Worm (Caenorhabditis elegans) whole organism, late embryonic: ENCODE data around the gene syg-2.

Source experiments
- C08G9.2 ChIP-seq: sonication (generic microtip); optimal IDR thresholded peaks from 2 replicates; lab custom pipeline; 2016; ENCODE audit warnings: mild to moderate bottlenecking, missing genetic modification characterization, moderate library complexity, missing compliant biosample characterization
- C38D4.7 ChIP-seq: fragments of 200-800 bp; sonication (Bioruptor generic); optimal IDR thresholded peaks from 2 replicates; lab custom pipeline; 2018; ENCODE audit warnings: mild to moderate bottlenecking, missing genetic modification characterization, moderate library complexity, missing compliant biosample characterization
- K02D7.2 ChIP-seq: sonication (generic microtip); optimal IDR thresholded peaks from 2 replicates; lab custom pipeline; 2017; ENCODE audit warnings: mild to moderate bottlenecking, missing genetic modification characterization, missing compliant biosample characterization
- K09A11.1 ChIP-seq: sonication (generic microtip); optimal IDR thresholded peaks from 2 replicates; lab custom pipeline; 2017; ENCODE audit warnings: antibody characterized with exemption, mild to moderate bottlenecking, missing genetic modification characterization, missing compliant biosample characterization; ENCODE audit not compliant: insufficient read depth
- T23F11.4 ChIP-seq: fragments of 200-800 bp; sonication (Bioruptor generic); optimal IDR thresholded peaks from 2 replicates; lab custom pipeline; 2018; ENCODE audit warnings: mild to moderate bottlenecking, missing genetic modification characterization, missing compliant biosample characterization
- Y22D7AL.16 ChIP-seq: sonication (generic microtip); optimal IDR thresholded peaks from 2 replicates; lab custom pipeline; 2016; ENCODE audit warnings: missing genetic modification characterization, missing compliant biosample characterization
- ama-1 ChIP-seq: fragments of 150-350 bp; optimal IDR thresholded peaks from 2 replicates; lab custom pipeline; 2014
- ceh-18 ChIP-seq: sonication (generic microtip); optimal IDR thresholded peaks from 2 replicates; lab custom pipeline; 2016; ENCODE audit warnings: missing genetic modification characterization, missing compliant biosample characterization
- ceh-22 ChIP-seq: sonication (generic microtip); optimal IDR thresholded peaks from 2 replicates; lab custom pipeline; 2017; ENCODE audit warnings: missing biosample characterization, missing genetic modification characterization
- ceh-31 ChIP-seq: sonication (generic microtip); optimal IDR thresholded peaks from 2 replicates; lab custom pipeline; 2016; ENCODE audit warnings: missing genetic modification characterization, missing compliant biosample characterization
- ceh-6 ChIP-seq: fragments of 200-800 bp; sonication (Bioruptor generic); optimal IDR thresholded peaks from 2 replicates; lab custom pipeline; 2018; ENCODE audit warnings: mild to moderate bottlenecking, missing genetic modification characterization, missing compliant biosample characterization
- dmd-4 ChIP-seq: sonication (generic microtip); optimal IDR thresholded peaks from 2 replicates; lab custom pipeline; 2016; ENCODE audit warnings: borderline replicate concordance, missing genetic modification characterization, missing compliant biosample characterization
- elt-4 ChIP-seq: sonication (generic microtip); optimal IDR thresholded peaks from 2 replicates; lab custom pipeline; 2016; ENCODE audit warnings: missing genetic modification characterization, missing compliant biosample characterization
- eyg-1 ChIP-seq: sonication (generic microtip); optimal IDR thresholded peaks from 2 replicates; lab custom pipeline; 2016; ENCODE audit warnings: missing genotype, missing genetic modification characterization, missing compliant biosample characterization
- gmeb-2 ChIP-seq: sonication (generic microtip); optimal IDR thresholded peaks from 2 replicates; lab custom pipeline; 2016; ENCODE audit warnings: missing genetic modification characterization, inconsistent platforms, missing compliant biosample characterization
- hlh-13 ChIP-seq: fragments of 200-800 bp; sonication (Bioruptor generic); optimal IDR thresholded peaks from 2 replicates; lab custom pipeline; 2018; ENCODE audit warnings: mild to moderate bottlenecking, missing genetic modification characterization, missing compliant biosample characterization
- hlh-30 ChIP-seq: sonication (generic microtip); optimal IDR thresholded peaks from 2 replicates; lab custom pipeline; 2017; ENCODE audit warnings: antibody characterized with exemption, missing genetic modification characterization, missing compliant biosample characterization; ENCODE audit not compliant: insufficient read depth
- hlh-6 ChIP-seq: sonication (generic microtip); optimal IDR thresholded peaks from 2 replicates; lab custom pipeline; 2016; ENCODE audit warnings: missing genotype, missing genetic modification characterization, missing compliant biosample characterization
- hlh-8 ChIP-seq: sonication (generic microtip); optimal IDR thresholded peaks from 2 replicates; lab custom pipeline; 2016; ENCODE audit warnings: missing genotype, missing genetic modification characterization, missing compliant biosample characterization
- lim-6 ChIP-seq: sonication (generic microtip); optimal IDR thresholded peaks from 2 replicates; lab custom pipeline; 2016; ENCODE audit warnings: missing genetic modification characterization, missing compliant biosample characterization
- lin-11 ChIP-seq: fragments of 200-800 bp; sonication (Bioruptor generic); optimal IDR thresholded peaks from 2 replicates; lab custom pipeline; 2018; ENCODE audit warnings: mild to moderate bottlenecking, missing genetic modification characterization, missing compliant biosample characterization
- madf-2 ChIP-seq: sonication (generic microtip); optimal IDR thresholded peaks from 2 replicates; lab custom pipeline; 2017; ENCODE audit warnings: missing genetic modification characterization, missing compliant biosample characterization
- nfya-1 ChIP-seq: sonication (generic microtip); optimal IDR thresholded peaks from 2 replicates; lab custom pipeline; 2017; ENCODE audit warnings: missing genetic modification characterization, mild to moderate bottlenecking, missing compliant biosample characterization, antibody characterized with exemption, moderate library complexity
- pag-3 ChIP-seq: sonication (generic microtip); optimal IDR thresholded peaks from 2 replicates; lab custom pipeline; 2016; ENCODE audit warnings: missing compliant biosample characterization, missing genetic modification characterization, borderline replicate concordance
- ref-2 ChIP-seq: sonication (generic microtip); optimal IDR thresholded peaks from 2 replicates; lab custom pipeline; 2016; ENCODE audit warnings: missing genetic modification characterization, missing compliant biosample characterization
- rnt-1 ChIP-seq: sonication (generic microtip); optimal IDR thresholded peaks from 2 replicates; lab custom pipeline; 2016; ENCODE audit warnings: missing genetic modification characterization, missing compliant biosample characterization
- sdc-2 ChIP-seq: sonication (generic microtip); optimal IDR thresholded peaks from 2 replicates; lab custom pipeline; 2016; ENCODE audit warnings: missing genotype, missing genetic modification characterization, missing compliant biosample characterization
- sox-2 ChIP-seq: fragments of 200-800 bp; sonication (Bioruptor generic); IDR thresholded peaks from 2 replicates; pipeline ENCODE4 v1.3.6; 2022; ENCODE audit warnings: missing genetic modification reagents, missing genetic modification characterization, missing compliant biosample characterization
- sox-4 ChIP-seq: sonication (generic microtip); optimal IDR thresholded peaks from 2 replicates; lab custom pipeline; 2017; ENCODE audit warnings: mild to moderate bottlenecking, missing genetic modification characterization, inconsistent platforms, missing compliant biosample characterization
- syd-9 ChIP-seq: sonication (generic microtip); optimal IDR thresholded peaks from 2 replicates; lab custom pipeline; 2016; ENCODE audit warnings: mild to moderate bottlenecking, missing genetic modification characterization, moderate library complexity, missing compliant biosample characterization
- tbx-7 ChIP-seq: sonication (generic microtip); optimal IDR thresholded peaks from 2 replicates; lab custom pipeline; 2016; ENCODE audit warnings: missing genotype, missing genetic modification characterization, missing compliant biosample characterization
- ttx-3 ChIP-seq: sonication (generic microtip); optimal IDR thresholded peaks from 2 replicates; lab custom pipeline; 2016; ENCODE audit warnings: missing genetic modification reagents, missing genetic modification characterization, missing compliant biosample characterization
- unc-42 ChIP-seq: sonication (generic microtip); optimal IDR thresholded peaks from 2 replicates; lab custom pipeline; 2016; ENCODE audit warnings: missing genotype, missing genetic modification characterization, missing compliant biosample characterization
- unc-55 ChIP-seq: sonication (generic microtip); optimal IDR thresholded peaks from 2 replicates; lab custom pipeline; 2017; ENCODE audit warnings: missing biosample characterization, missing genetic modification reagents, missing genetic modification characterization

Gene syg-2

ce11 chrX:14662460-14662859 is 7.7 kb downstream of the syg-2 start:
- TF ChIP-seq ceh-6 (GFP tag; lab: Kevin White, UChicago) (no peak), K02D7.2 (tag; lab: Kevin White, UChicago) (no peak), unc-42 (tag; lab: Kevin White, UChicago) (peak; percentile 58), gmeb-2 (tag; lab: Kevin White, UChicago) (no peak), sox-4 (tag; lab: Kevin White, UChicago) (no peak)

ce11 chrX:14664028-14664427 is 9.3 kb downstream of the syg-2 start, which contains the start of gene C26G2.2:
Gene C26G2.2 (plus strand): TSS chrX:14664328.
- TF ChIP-seq hlh-6 (tag; lab: Kevin White, UChicago), result no peak

ce11 chrX:14671300-14671699 is 16.5 kb downstream of the syg-2 start:
- TF ChIP-seq ref-2 (tag; lab: Kevin White, UChicago) (no peak), eyg-1 (tag; lab: Kevin White, UChicago) (no peak), ceh-22 (tag; lab: Kevin White, UChicago) (no peak), tbx-7 (tag; lab: Kevin White, UChicago) (no peak), madf-2 (tag; lab: Kevin White, UChicago) (no peak), lim-6 (tag; lab: Kevin White, UChicago) (no peak), rnt-1 (tag; lab: Kevin White, UChicago) (no peak), ama-1 (lab: Kevin White, UChicago) (no peak), sox-2 (GFP tag; lab: Robert Waterston, UW) (no peak), unc-55 (no peak), pag-3 (tag; lab: Kevin White, UChicago) (no peak), Y22D7AL.16 (tag; lab: Kevin White, UChicago) (no peak), sox-4 (tag; lab: Kevin White, UChicago) (no peak), syd-9 (tag; lab: Kevin White, UChicago) (no peak), hlh-13 (GFP tag; lab: Kevin White, UChicago) (no peak), hlh-30 (tag; lab: Kevin White, UChicago) (no peak)

- TF ChIP-seq C08G9.2, result no peak
- TF ChIP-seq ceh-18 (tag; lab: Kevin White, UChicago), result peak; percentile 2
These were observed 19.3 kb downstream of the syg-2 start, which contains the start of gene slt-1 for ce11 chrX:14674028-14674427. Gene slt-1 (plus strand): TSS chrX:14674328.

ce11 chrX:14678983-14679382 is 24.2 kb downstream of the syg-2 start:
- TF ChIP-seq hlh-8 (tag; lab: Kevin White, UChicago), result no peak
- no peak for TF ChIP-seq hlh-30 (tag; lab: Kevin White, UChicago)
- no peak for TF ChIP-seq C38D4.7 (GFP tag; lab: Kevin White, UChicago)
- TF ChIP-seq ref-2 (tag; lab: Kevin White, UChicago), result no peak
- no peak for TF ChIP-seq sdc-2 (tag; lab: Kevin White, UChicago)
- no peak for TF ChIP-seq lin-11 (tag; lab: Kevin White, UChicago)
- TF ChIP-seq ceh-31 (tag; lab: Kevin White, UChicago), result no peak
- no peak for TF ChIP-seq K09A11.1 (tag; lab: Kevin White, UChicago)
- TF ChIP-seq elt-4 (tag; lab: Kevin White, UChicago), result no peak
- TF ChIP-seq eyg-1 (tag; lab: Kevin White, UChicago), result no peak
- no peak for TF ChIP-seq T23F11.4 (GFP tag; lab: Kevin White, UChicago)
- no peak for TF ChIP-seq ceh-18 (tag; lab: Kevin White, UChicago)
- TF ChIP-seq ttx-3 (tag; lab: Kevin White, UChicago), result no peak

- TF ChIP-seq T23F11.4 (GFP tag; lab: Kevin White, UChicago), result no peak
- no peak for TF ChIP-seq nfya-1 (tag; lab: Kevin White, UChicago)
- TF ChIP-seq ttx-3 (tag; lab: Kevin White, UChicago), result no peak
- TF ChIP-seq eyg-1 (tag; lab: Kevin White, UChicago), result no peak
- no peak for TF ChIP-seq Y22D7AL.16 (tag; lab: Kevin White, UChicago)
- no peak for TF ChIP-seq ref-2 (tag; lab: Kevin White, UChicago)
- TF ChIP-seq K09A11.1 (tag; lab: Kevin White, UChicago), result no peak
- TF ChIP-seq C08G9.2, result no peak
- TF ChIP-seq C38D4.7 (GFP tag; lab: Kevin White, UChicago), result no peak
- no peak for TF ChIP-seq dmd-4 (tag; lab: Kevin White, UChicago)
- no peak for TF ChIP-seq elt-4 (tag; lab: Kevin White, UChicago)
These were observed 25.7 kb downstream of the syg-2 start for ce11 chrX:14680474-14680873.
